Worm (Caenorhabditis elegans) whole organism, dauer: ENCODE measurements around the gene str-32.

Experiments
- unc-62 ChIP-seq: sonication (generic microtip); optimal IDR thresholded peaks from 2 replicates; lab custom pipeline; 2017; ENCODE audit warnings: missing biosample characterization, missing genetic modification reagents, missing genetic modification characterization

Gene str-32

DNA sequence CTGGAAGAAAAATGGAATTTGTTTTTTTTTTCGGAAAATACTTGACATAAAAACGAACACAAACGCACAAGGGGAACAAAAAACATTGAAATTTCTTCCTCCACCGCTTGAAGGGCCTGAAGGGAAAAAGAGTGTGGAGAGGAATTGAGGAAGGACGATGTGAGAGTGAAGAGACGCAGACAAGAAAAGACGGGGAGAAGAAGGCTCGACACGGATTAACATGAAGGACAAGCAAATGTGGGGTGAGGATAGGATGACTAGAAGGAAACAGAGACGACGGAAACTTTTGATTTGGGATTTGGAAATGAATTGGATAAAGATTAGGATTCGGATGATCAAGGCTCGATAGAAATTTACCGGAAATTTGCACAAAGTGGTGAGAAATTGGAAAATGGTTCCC is 20.8 kb downstream of the str-32 start:
- TF ChIP-seq unc-62 (GFP tag; lab: Kevin White, UChicago): no peak

DNA sequence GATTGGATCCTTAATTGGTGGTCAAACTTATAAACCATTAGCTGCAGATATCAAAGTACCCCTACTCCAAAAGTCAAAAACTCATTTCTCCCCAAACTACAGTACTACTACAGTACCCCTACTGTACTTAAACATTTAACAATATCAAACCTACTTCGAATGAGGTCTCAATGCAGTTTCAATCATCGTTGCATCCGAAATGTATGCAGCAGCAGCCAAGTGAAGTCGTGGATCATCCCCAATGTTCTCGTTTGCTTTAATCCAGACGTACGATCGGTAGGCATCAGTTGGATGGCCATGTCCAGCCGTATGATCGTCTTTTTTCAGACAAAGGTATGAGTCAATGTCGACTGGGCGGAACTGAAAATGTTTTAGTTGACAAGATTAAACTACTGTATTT is 23.7 kb downstream of the str-32 start:
- TF ChIP-seq unc-62 (GFP tag; lab: Kevin White, UChicago): no peak

DNA sequence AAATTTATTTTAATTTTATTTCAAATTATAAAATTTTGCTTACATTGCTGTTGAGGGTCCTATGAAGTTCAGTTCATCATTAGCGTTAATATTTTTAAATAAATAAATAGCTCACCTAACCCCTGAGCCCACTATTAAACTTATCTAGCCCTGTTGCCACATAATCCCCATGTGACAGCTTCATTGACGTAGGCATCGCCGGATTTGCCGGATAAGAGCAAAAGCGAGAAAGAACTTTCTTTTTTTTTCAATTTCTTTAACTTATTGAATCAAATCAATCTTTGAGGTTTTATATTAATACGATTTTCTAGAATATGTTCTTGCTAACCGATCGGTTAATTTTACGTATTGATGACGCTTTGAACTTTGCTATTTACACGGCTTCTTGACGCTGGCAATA is 29.3 kb downstream of the str-32 start:
- no peak for TF ChIP-seq unc-62 (GFP tag; lab: Kevin White, UChicago)

DNA sequence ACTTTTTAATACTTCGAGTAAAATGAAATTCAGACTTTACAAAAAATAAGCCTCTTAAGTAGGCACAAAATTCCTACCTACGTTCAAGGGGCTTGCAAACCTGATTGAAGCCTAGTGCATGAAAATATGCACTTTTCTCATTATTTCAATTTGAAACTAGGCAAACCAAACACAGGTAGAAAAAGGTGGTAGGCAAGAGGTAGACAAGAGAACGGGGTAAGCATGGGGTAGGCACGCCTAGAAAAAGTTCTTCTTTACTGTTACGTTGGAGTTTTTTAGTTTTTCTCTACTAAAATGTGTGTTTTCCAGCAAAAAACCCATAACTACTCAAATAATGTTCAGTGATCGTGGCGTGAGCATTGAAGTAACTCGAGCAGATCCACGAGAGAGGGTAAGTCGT is 30.1 kb downstream of the str-32 start, which contains the start of gene nex-4:
Gene nex-4 (plus strand): TSS at position 301 of the 400 bp plus-strand sequence.
- TF ChIP-seq unc-62 (GFP tag; lab: Kevin White, UChicago): no peak

DNA sequence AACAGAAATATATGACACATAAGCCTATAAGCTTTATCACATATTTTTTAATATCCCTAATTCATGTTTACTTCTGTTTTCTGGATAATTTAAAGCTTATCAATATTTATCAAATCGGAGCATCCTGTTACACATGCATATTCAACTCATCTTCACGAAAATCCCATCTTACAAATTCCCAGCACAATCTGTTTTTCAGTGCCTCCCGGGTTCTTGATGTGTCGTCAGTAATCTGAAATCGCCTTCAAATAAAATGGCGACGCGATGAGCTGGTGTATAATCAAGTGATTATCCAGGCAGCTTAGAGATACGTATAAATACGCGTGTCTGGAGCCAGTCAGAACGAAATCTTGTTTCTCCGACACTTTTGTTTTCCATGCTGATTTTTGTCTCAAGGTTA is 30.8 kb downstream of the str-32 start:
- TF ChIP-seq unc-62 (GFP tag; lab: Kevin White, UChicago): no peak

DNA sequence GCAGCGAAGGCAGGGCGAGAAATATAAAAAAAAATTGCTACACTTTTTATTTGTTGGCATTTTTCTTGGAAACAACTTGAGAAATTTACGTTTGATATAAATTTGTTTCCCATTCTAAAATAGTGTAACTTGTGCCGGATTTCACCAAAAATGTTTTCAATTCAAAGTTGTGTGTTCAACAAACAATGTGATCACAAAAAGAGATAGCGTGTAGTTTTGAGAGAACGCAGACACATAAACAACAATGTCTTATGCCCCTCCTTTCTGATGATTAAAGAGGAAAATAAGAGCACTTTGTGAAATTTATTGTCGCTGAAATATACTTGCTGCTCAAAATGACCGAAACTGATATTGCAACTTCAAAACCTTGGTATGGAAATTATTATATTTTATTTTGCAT is 33.9 kb downstream of the str-32 start, which contains the start of gene abhd-5.1:
Gene abhd-5.1 (plus strand): TSS at position 230 of the 400 bp plus-strand sequence.
- TF ChIP-seq unc-62 (GFP tag; lab: Kevin White, UChicago): no peak

DNA sequence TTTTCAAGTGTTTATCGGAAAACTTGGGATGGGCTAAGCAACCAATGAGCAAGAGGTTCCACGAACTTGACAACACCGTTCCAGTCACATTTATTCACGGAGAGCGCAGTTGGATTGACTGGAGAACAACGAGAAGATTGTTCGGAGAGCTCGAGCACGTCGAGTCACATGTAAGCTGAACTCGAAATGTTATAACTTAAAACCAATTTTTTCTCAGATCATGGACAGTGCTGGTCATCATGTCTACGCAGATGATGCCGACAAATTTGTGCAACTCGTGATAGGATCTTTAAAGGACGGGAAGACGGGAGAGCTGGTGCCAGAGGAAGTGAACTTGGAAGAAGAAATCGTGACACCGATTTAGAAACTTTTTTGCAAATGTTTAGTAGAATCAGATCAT is 34.8 kb downstream of the str-32 start:
- no peak for TF ChIP-seq unc-62 (GFP tag; lab: Kevin White, UChicago)

DNA sequence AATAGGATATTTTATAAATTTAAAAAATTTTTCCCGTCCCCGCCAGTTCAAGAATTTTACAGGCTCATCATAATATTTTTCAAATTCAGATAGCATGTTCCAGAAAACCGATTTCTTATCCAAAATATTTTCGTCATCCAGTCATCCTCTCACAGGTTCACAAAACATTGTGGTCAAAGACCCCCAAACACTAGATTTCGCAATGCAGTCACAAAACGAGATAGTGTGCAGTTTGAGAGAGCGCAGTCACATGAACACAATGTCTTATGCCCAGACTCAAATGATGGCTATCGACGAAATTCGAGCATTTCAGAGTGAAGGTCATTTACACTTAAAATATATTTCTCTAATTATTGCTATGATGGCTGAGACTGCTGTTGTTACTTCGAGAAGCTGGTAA is 36.7 kb downstream of the str-32 start, which contains the start of gene abhd-5.2:
Gene abhd-5.2 (plus strand): TSS at position 95 of the 400 bp plus-strand sequence.
- TF ChIP-seq unc-62 (GFP tag; lab: Kevin White, UChicago): no peak

DNA sequence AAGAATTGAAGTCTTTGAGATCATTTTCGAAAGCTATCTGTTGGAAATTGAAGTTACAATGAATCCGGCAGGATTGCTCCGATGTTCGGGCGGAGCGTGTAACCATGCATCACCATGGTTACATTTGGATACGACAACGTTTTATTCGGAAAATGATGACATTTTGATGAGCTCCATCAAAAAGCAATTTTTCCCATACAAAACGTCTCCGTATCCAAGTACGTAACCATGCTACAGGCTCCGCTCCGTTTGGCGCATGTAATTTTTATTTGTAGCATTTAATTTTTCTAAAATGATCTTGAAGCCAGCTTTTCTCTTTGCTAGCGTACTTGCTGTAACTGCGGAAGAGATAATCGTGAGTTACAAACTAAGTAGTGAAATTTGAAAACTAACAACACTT is 38.7 kb downstream of the str-32 start, which contains the start of the genes cwp-2 and cwp-3:
Gene cwp-2 (minus strand): TSS at position 101 of the 400 bp plus-strand sequence.
Gene cwp-3 (plus strand): TSS at position 293 of the 400 bp plus-strand sequence.
- no peak for TF ChIP-seq unc-62 (GFP tag; lab: Kevin White, UChicago)

DNA sequence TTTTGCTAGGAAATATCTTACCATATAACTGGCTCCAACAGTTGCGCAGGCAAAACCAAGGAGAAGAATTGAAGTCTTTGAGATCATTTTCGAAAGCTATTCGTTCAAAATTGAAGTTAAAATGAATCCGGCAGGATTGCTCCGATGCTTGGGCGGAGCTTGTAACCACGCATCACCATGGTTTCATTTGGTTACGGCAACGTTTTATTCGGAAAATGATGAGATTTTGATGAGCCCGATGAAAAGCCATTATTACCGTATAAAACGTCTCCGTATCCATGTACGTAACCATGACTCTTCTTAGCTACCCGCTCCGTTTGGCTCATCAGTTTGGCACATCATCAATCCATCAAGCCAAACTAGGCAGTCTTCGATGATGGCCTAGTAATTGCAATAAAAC is 40.1 kb downstream of the str-32 start, which contains the start of gene cwp-1:
Gene cwp-1 (minus strand): TSS at position 101 of the 400 bp plus-strand sequence.
- TF ChIP-seq unc-62 (GFP tag; lab: Kevin White, UChicago): no peak

DNA sequence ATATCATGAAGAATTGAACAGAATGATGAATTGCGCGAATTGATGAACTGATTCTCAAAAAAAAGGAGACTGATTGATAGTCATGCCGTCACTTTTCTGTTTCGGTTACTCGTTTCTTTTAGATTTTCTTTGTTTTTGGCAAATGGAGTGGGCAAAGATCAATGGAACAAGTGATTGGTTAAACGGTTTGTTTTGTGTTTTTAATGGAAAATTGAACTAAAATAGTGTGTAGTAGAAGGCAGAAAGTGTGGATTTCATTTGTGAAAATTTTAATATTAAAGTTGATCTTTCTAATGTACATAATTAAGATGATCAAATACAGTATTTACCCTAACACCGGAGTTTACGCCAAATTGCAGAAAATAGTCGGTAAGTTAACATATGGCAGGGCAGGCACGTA is 41.4 kb downstream of the str-32 start, which contains the start of gene nas-9:
Gene nas-9 (minus strand): TSS at position 101 of the 400 bp plus-strand sequence.
- TF ChIP-seq unc-62 (GFP tag; lab: Kevin White, UChicago): no peak

DNA sequence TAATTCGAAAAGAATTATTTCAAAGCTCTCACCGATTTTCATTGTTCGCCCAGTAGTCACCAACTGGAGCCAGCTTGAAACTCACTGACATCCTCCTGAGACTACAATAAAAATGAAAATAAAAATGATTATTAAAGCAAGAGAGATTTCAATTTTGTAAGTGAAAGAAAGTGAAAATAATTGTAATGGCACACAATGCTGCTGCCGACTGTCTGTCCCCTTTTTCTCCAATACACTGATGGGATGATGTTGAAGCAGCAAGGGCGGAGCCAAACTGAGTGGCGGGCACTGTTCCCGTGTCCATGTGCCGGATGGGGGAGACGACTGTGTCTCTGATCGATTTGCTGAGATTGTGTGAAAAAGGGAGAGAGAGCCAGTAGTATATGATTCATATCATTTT is 47.0 kb downstream of the str-32 start, which contains the start of gene C37H5.14:
Gene C37H5.14 (minus strand): TSS at position 101 of the 400 bp plus-strand sequence.
- no peak for TF ChIP-seq unc-62 (GFP tag; lab: Kevin White, UChicago)
